Worm (Caenorhabditis elegans) whole organism, L1 larva: ENCODE data around the gene F45F2.9.

Experiments used
- C16A3.4 ChIP-seq: fragments of 150-350 bp; optimal IDR thresholded peaks from 2 replicates; lab custom pipeline; 2014; ENCODE audit warnings: missing biosample characterization, missing genetic modification characterization
- blmp-1 ChIP-seq: fragments of 150-350 bp; optimal IDR thresholded peaks from 2 replicates; lab custom pipeline; 2014; ENCODE audit warnings: missing biosample characterization, missing genetic modification characterization
- ceh-63 ChIP-seq: fragments of 200-800 bp; sonication (Bioruptor generic); optimal IDR thresholded peaks from 2 replicates; lab custom pipeline; 2018; ENCODE audit warnings: mild to moderate bottlenecking, missing genetic modification characterization, missing compliant biosample characterization
- ceh-8 ChIP-seq: fragments of 200-800 bp; sonication (Bioruptor generic); optimal IDR thresholded peaks from 2 replicates; lab custom pipeline; 2018; ENCODE audit warnings: mild to moderate bottlenecking, missing genetic modification characterization, moderate library complexity, missing compliant biosample characterization
- ceh-88 ChIP-seq: fragments of 200-800 bp; sonication (Bioruptor generic); IDR thresholded peaks from 2 replicates; pipeline ENCODE4 v1.3.6; 2022; ENCODE audit warnings: missing genetic modification characterization, missing compliant biosample characterization
- ceh-90 ChIP-seq: sonication (generic microtip); optimal IDR thresholded peaks from 2 replicates; lab custom pipeline; 2016; ENCODE audit warnings: missing genetic modification characterization, missing compliant biosample characterization
- dpl-1 ChIP-seq, 3 experiments: fragments of 150-350 bp in 2 of 3; sonication (generic microtip) in 1 of 3; optimal IDR thresholded peaks; 2 replicates each; lab custom pipeline; 2014 to 2017; ENCODE audit warnings: missing biosample characterization in 3 of 3, missing genetic modification characterization in 3 of 3, missing genetic modification reagents in 3 of 3
- dsc-1 ChIP-seq: sonication (generic microtip); optimal IDR thresholded peaks from 2 replicates; lab custom pipeline; 2016; ENCODE audit warnings: mild to moderate bottlenecking, missing genetic modification characterization, missing compliant biosample characterization
- efl-1 ChIP-seq, 4 experiments: fragments of 150-350 bp; optimal IDR thresholded peaks in 3 of 4; peaks in 1 of 4; 1 replicate in 1 of 4; 2 replicates in 3 of 4; lab custom pipeline; 2014; ENCODE audit warnings: missing biosample characterization in 2 of 4, missing genetic modification characterization in 2 of 4, missing genetic modification reagents in 2 of 4
- egl-27 ChIP-seq, 2 experiments: fragments of 150-350 bp in 1 of 2; sonication (generic microtip); optimal IDR thresholded peaks; 3 replicates each; lab custom pipeline; 2017 to 2018; ENCODE audit warnings: missing biosample characterization in 2 of 2, missing genetic modification characterization in 2 of 2, missing genetic modification reagents in 2 of 2
- fkh-4 ChIP-seq: sonication (generic microtip); optimal IDR thresholded peaks from 2 replicates; lab custom pipeline; 2016; ENCODE audit warnings: missing compliant biosample characterization, missing genetic modification characterization, borderline replicate concordance
- hpl-2 ChIP-seq: fragments of 150-350 bp; optimal IDR thresholded peaks from 2 replicates; lab custom pipeline; 2014; ENCODE audit warnings: missing biosample characterization, missing genetic modification reagents, missing genetic modification characterization
- lin-13 ChIP-seq: fragments of 150-350 bp; optimal IDR thresholded peaks from 2 replicates; lab custom pipeline; 2014; ENCODE audit warnings: missing biosample characterization, missing genetic modification reagents, missing genetic modification characterization
- lin-15B ChIP-seq: fragments of 150-350 bp; sonication (generic microtip); optimal IDR thresholded peaks from 3 replicates; lab custom pipeline; 2014; ENCODE audit warnings: missing biosample characterization, missing genetic modification characterization
- lsy-2 ChIP-seq, 2 experiments: fragments of 150-350 bp; optimal IDR thresholded peaks; 2 replicates each; lab custom pipeline; 2014; ENCODE audit warnings: missing biosample characterization in 2 of 2, missing genetic modification characterization in 2 of 2
- mep-1 ChIP-seq: fragments of 150-350 bp; optimal IDR thresholded peaks from 2 replicates; lab custom pipeline; 2014; ENCODE audit warnings: missing biosample characterization, missing genetic modification characterization
- nhr-19 ChIP-seq: fragments of 200-800 bp; sonication (Bioruptor generic); conservative IDR thresholded peaks from 2 replicates; pipeline ENCODE4 v1.3.6; 2022; ENCODE audit warnings: missing genetic modification characterization, missing compliant biosample characterization
- nhr-47 ChIP-seq: sonication (generic microtip); optimal IDR thresholded peaks from 2 replicates; lab custom pipeline; 2016; ENCODE audit warnings: mild to moderate bottlenecking, missing genetic modification characterization, moderate library complexity, missing compliant biosample characterization
- nhr-85 ChIP-seq: sonication (generic microtip); peaks from one replicate; lab custom pipeline; 2016; ENCODE audit warnings: missing genetic modification characterization, inconsistent platforms, missing compliant biosample characterization
- nhr-90 ChIP-seq: sonication (generic microtip); optimal IDR thresholded peaks from 2 replicates; lab custom pipeline; 2016; ENCODE audit warnings: mild to moderate bottlenecking, missing genetic modification characterization, missing compliant biosample characterization; ENCODE audit not compliant: poor library complexity
- snu-23 ChIP-seq: sonication (generic microtip); optimal IDR thresholded peaks from 2 replicates; lab custom pipeline; 2016; ENCODE audit warnings: missing genetic modification characterization, missing compliant biosample characterization
- unc-30 ChIP-seq: sonication (generic microtip); optimal IDR thresholded peaks from 2 replicates; lab custom pipeline; 2017; ENCODE audit warnings: missing biosample characterization, missing genetic modification characterization
- vab-15 ChIP-seq: sonication (generic microtip); optimal IDR thresholded peaks from 2 replicates; lab custom pipeline; 2017; ENCODE audit warnings: missing genotype, mild to moderate bottlenecking, missing genetic modification characterization, missing compliant biosample characterization

The F45F2.9 gene

DNA sequence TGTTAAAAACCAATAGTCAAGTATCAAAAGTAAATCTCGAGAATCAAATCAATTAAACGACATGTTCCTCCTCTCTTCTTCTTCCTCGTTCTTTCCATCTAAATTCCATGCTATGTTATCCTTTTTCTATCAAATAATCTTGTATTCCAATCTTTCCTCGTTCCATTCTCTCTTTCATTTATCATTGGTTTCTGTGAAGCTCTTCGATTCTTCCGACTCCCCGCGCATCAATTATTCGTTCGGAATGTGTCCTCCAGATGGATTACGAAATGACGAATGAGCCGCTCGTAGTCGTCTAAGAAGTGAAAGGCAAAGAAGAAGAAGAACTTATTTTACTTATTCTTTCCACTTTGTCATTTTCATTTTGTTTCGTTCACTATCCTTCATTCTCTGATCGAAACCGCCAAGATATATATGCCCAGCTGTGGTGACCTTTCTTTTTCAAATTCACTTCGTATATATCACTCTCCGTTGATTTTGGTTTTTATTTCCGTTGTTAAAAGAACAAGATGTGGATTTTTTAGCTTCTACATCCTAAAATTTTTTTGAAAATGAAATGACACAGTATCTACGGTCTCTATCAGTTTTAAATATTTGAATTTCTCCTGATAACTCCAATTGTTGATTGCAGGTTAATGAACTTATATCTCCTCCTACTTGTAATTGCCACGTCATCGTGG lies 18.9 kb downstream of the F45F2.9 start, which contains the start of gene pxn-1:
Gene pxn-1 (plus strand): TSS at position 630 of the 680 bp plus-strand sequence.
- TF ChIP-seq blmp-1 (peak; percentile 53), unc-30 (tag; lab: Kevin White, UChicago) (no peak)

DNA sequence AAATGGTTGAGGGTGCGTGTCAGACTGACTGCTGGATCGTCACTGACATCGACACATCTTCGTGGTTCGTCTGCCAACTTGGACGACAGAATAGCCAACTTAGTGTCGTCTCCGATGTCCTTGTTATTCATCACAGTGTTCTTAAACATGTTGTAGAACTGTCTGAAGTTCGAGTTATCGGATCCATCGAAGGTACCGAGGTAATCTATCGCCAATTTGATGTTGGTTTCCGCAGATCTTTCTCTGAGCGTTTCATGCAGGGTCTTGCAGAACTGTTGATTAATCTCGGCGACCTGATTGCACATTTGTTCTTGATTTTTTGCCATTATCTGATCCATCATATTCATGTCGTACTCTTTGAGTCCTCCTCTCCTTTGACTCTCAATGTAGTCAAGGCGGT lies 32.0 kb downstream of the F45F2.9 start:
- TF ChIP-seq ceh-8 (GFP tag; lab: Kevin White, UChicago), result no peak
- TF ChIP-seq, all 84 proteins: peak for 0

DNA sequence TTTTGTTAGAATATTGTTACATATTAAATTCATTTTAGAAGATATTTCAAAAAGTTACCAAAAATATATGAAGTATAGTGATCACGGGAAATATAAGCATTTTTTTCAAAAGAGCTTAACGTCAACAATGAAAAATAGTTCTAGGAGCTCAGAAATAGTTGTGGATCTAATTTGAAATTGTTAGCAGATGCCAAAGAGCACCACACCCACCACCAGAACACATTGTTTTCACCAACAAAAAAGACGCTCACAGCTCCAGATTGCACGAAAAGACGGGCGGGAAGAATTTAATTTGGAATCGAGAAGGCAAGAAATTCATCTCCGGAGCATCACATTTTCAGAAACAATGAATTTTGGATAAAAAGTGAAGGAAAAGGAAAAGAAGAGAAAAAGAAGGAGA lies 42.4 kb downstream of the F45F2.9 start, which contains the start of gene gplb-1:
Gene gplb-1 (minus strand): TSS at position 337 of the 400 bp plus-strand sequence.
- TF ChIP-seq nhr-19 (GFP tag; lab: Robert Waterston, UW) (no peak), lin-13 (no peak), mep-1 (tag; lab: Kevin White, UChicago) (no peak), snu-23 (GFP tag; lab: Kevin White, UChicago) (no peak), dsc-1 (tag; lab: Kevin White, UChicago) (peak; percentile 92), efl-1 (optimal IDR thresholded peaks at IDR 0.05; lab: Kevin White, UChicago) (no peak), efl-1 (GFP tag; optimal IDR thresholded peaks at IDR 0.05 in 1 of 2; lab: Kevin White, UChicago) (peak in 1 of 2 experiments; percentile 37), dpl-1 (GFP tag; optimal IDR thresholded peaks at IDR 0.05; lab: Kevin White, UChicago) (no peak), lsy-2 (tag; optimal IDR thresholded peaks at IDR 0.05; lab: Kevin White, UChicago) (no peak), ceh-88 (no peak), fkh-4 (tag; lab: Kevin White, UChicago) (peak; percentile 72)

DNA sequence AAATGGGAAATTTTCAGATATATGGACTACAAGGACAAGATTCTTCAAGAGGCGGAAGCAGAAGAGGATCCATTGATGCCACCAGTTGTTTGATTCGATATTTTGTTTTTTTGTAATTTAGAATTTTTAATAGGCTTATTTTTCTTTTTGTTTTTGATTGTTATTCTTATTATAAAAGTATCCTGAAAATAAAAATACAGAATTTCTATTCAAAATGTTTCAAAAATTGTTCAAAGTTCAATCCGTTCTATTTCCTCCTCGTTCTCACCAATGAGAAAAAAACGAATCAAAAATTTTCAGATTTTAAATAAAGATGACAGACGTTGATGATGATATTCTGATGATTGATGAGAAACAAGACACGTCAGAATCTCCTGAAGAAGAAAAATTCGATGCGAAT lies 44.5 kb downstream of the F45F2.9 start, which contains the start of gene phf-30:
Gene phf-30 (plus strand): TSS at position 301 of the 400 bp plus-strand sequence.
- TF ChIP-seq vab-15 (tag; lab: Kevin White, UChicago) (no peak), egl-27 (tag; optimal IDR thresholded peaks at IDR 0.05; lab: Kevin White, UChicago) (no peak), lsy-2 (tag; optimal IDR thresholded peaks at IDR 0.05; lab: Kevin White, UChicago) (no peak), C16A3.4 (no peak), hpl-2 (GFP tag; lab: Kevin White, UChicago) (no peak), nhr-47 (tag; lab: Kevin White, UChicago) (no peak), nhr-90 (tag; lab: Kevin White, UChicago) (no peak), lin-15B (no peak), ceh-8 (GFP tag; lab: Kevin White, UChicago) (no peak), ceh-90 (tag; lab: Kevin White, UChicago) (no peak)

DNA sequence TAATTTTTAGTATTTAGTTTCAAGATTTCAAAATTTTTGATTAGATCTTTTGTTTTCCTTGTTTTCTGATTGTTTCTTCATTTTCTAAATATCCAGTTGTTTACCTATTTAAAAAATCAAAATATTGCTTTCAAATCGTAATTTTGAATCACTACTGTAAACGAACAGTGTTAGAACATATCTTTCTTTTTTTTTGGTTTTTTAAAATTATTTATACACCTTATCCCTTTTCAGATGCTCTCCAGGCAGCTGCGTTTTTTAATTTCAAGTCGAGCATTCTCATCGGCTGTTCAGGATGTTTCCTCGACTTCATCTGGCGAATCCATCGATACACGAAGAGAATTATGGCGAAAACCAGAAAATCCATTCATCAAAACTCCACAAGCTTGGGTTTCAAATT lies 46.2 kb downstream of the F45F2.9 start, which contains the start of gene mrpl-4:
Gene mrpl-4 (plus strand): TSS at position 235 of the 400 bp plus-strand sequence.
- no peak for TF ChIP-seq ceh-63 (GFP tag; lab: Kevin White, UChicago)
- TF ChIP-seq efl-1 (optimal IDR thresholded peaks at IDR 0.05; lab: Kevin White, UChicago), result no peak
- TF ChIP-seq efl-1 (GFP tag; optimal IDR thresholded peaks at IDR 0.05 in 1 of 2; lab: Kevin White, UChicago), result peak in 1 of 2 experiments; percentile 7

DNA sequence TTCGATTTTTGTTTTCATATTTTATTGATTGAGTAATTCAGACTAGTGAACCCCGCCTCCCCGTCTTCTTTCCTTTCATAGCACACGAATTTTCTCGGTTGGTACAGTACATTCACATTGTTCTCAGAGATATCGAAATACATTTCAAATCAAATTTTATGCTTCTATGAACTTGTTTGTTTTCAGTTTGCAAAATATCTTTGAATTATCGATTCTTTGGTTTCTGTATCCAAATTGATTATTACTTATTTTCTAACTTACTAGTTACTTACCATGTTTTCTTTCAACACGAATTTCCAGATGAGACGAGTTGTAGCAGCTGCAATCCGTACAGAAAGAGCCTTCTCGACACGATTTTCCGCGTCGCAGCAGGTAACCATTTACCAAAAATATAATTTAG lies 47.9 kb downstream of the F45F2.9 start, which contains the start of gene mrps-2:
Gene mrps-2 (plus strand): TSS at position 301 of the 400 bp plus-strand sequence.
- TF ChIP-seq dpl-1 (GFP tag; optimal IDR thresholded peaks at IDR 0.05; lab: Kevin White, UChicago), result no peak
- peak; percentile 29 for TF ChIP-seq nhr-85
- TF ChIP-seq, all 84 proteins: peak for 1
